Fruit fly (Drosophila melanogaster): ENCODE data around the gene CG14411.

Gene CG14411

dm6 chrX:14840417-14840872 is 8.0 kb downstream of the CG14411 start (continued):
- no peak for TF ChIP-seq Max (GFP tag; optimal IDR thresholded peaks at IDR 0.05)
- no peak for TF ChIP-seq ase (GFP tag; IDR thresholded peaks at IDR 0.05)
- TF ChIP-seq bowl (GFP tag; IDR thresholded peaks at IDR 0.05), result no peak; the same call in 1 of the 2 replicates
- TF ChIP-seq CG6683 (GFP tag; optimal IDR thresholded peaks at IDR 0.05), result no peak
- TF ChIP-seq Hr3 (GFP tag; optimal IDR thresholded peaks at IDR 0.05), result peak; percentile 22
- TF ChIP-seq hkb (optimal IDR thresholded peaks at IDR 0.05), result no peak
- TF ChIP-seq hkb (GFP tag; IDR thresholded peaks at IDR 0.05), result peak; percentile 47
- TF ChIP-seq sqz (GFP tag; optimal IDR thresholded peaks at IDR 0.05), result no peak
- TF ChIP-seq HmgD (GFP tag; optimal IDR thresholded peaks at IDR 0.05), result no peak
- TF ChIP-seq dan (GFP tag; IDR thresholded peaks at IDR 0.05), result no peak
- peak; percentile 11 for TF ChIP-seq CG6854 (GFP tag; optimal IDR thresholded peaks at IDR 0.05)
- peak; percentile 59 for TF ChIP-seq CG10267 (tag; optimal IDR thresholded peaks at IDR 0.05)
- TF ChIP-seq MESR4 (GFP tag; optimal IDR thresholded peaks at IDR 0.05), result no peak
- TF ChIP-seq gfzf (GFP tag; optimal IDR thresholded peaks at IDR 0.05), result no peak
- no peak for TF ChIP-seq D (optimal IDR thresholded peaks at IDR 0.05)
- peak; percentile 31 for TF ChIP-seq D (GFP tag; optimal IDR thresholded peaks at IDR 0.05)
- TF ChIP-seq gsb (GFP tag; IDR thresholded peaks at IDR 0.05), result no peak
- TF ChIP-seq CG1832 (GFP tag; optimal IDR thresholded peaks at IDR 0.05), result no peak
- no peak for TF ChIP-seq CG8290 (GFP tag; optimal IDR thresholded peaks at IDR 0.05)
- TF ChIP-seq CG8290 (tag; optimal IDR thresholded peaks at IDR 0.05), result no peak
- TF ChIP-seq al (GFP tag; IDR thresholded peaks at IDR 0.05), result peak; percentile 27; the same call in 1 of the 2 replicates
- no peak for TF ChIP-seq Doc2 (GFP tag; IDR thresholded peaks at IDR 0.05)
- no peak for TF ChIP-seq maf-S (GFP tag; optimal IDR thresholded peaks at IDR 0.05)
- no peak for TF ChIP-seq zfh1 (GFP tag; IDR thresholded peaks at IDR 0.05)
- no peak for TF ChIP-seq CG12104 (GFP tag; optimal IDR thresholded peaks at IDR 0.05)
- no peak for TF ChIP-seq NK7.1 (GFP tag; optimal IDR thresholded peaks at IDR 0.05)
- TF ChIP-seq BEAF-32 (GFP tag; optimal IDR thresholded peaks at IDR 0.05), result no peak
- no peak for TF ChIP-seq CG5180 (GFP tag; optimal IDR thresholded peaks at IDR 0.05)
- TF ChIP-seq Mad (GFP tag; optimal IDR thresholded peaks at IDR 0.05), result no peak
- TF ChIP-seq Myb (GFP tag; optimal IDR thresholded peaks at IDR 0.05), result no peak
- no peak for TF ChIP-seq CG2875 (GFP tag; optimal IDR thresholded peaks at IDR 0.05)
- no peak for TF ChIP-seq br (optimal IDR thresholded peaks at IDR 0.05)
- 0 out of 2 replicates have a peak, but pooled peaks have one; percentile 11 for TF ChIP-seq Ptx1 (GFP tag; IDR thresholded peaks at IDR 0.05)
- TF ChIP-seq kni (GFP tag; optimal IDR thresholded peaks at IDR 0.05), result no peak
- no peak for TF ChIP-seq Bdp1 (GFP tag; optimal IDR thresholded peaks at IDR 0.05)
- no peak for TF ChIP-seq corto (GFP tag; optimal IDR thresholded peaks at IDR 0.05)
- no peak for TF ChIP-seq psq (GFP tag; optimal IDR thresholded peaks at IDR 0.05)
- no peak for TF ChIP-seq YL-1 (GFP tag; optimal IDR thresholded peaks at IDR 0.05)
- no peak for TF ChIP-seq NC2α (GFP tag; optimal IDR thresholded peaks at IDR 0.05)
- no peak for TF ChIP-seq CkIIα-i1 (GFP tag; IDR thresholded peaks at IDR 0.05)
- no peak for TF ChIP-seq CG31388 (GFP tag; optimal IDR thresholded peaks at IDR 0.05)
- TF ChIP-seq CG8924 (tag; optimal IDR thresholded peaks at IDR 0.05), result peak; percentile 35
- TF ChIP-seq eve (GFP tag; optimal IDR thresholded peaks at IDR 0.05), result no peak
- 0 out of 2 replicates have a peak, but pooled peaks have one; percentile 22 for TF ChIP-seq CG14014 (GFP tag; IDR thresholded peaks at IDR 0.05)
- TF ChIP-seq pros (GFP tag; optimal IDR thresholded peaks at IDR 0.05), result no peak
- TF ChIP-seq chif (GFP tag; optimal IDR thresholded peaks at IDR 0.05), result no peak
- no peak for TF ChIP-seq tx (GFP tag; optimal IDR thresholded peaks at IDR 0.05)
- TF ChIP-seq CG11504 (tag; optimal IDR thresholded peaks at IDR 0.05), result peak; percentile 73
- TF ChIP-seq slp2 (GFP tag; optimal IDR thresholded peaks at IDR 0.05), result no peak
- peak; percentile 35 for TF ChIP-seq Hmr (GFP tag; optimal IDR thresholded peaks at IDR 0.05)
- TF ChIP-seq Dp (GFP tag; optimal IDR thresholded peaks at IDR 0.05), result no peak
- TF ChIP-seq CG2889 (GFP tag; IDR thresholded peaks at IDR 0.05), result no peak
- no peak for TF ChIP-seq CG9876 (GFP tag; optimal IDR thresholded peaks at IDR 0.05)
